Fruit fly (Drosophila melanogaster) whole organism, adult: ENCODE data around the gene Ugt37C2.

Experiments
- CG11617 ChIP-seq: fragments of 200-800 bp; sonication (Bioruptor generic); optimal IDR thresholded peaks from 2 replicates; lab custom pipeline; 2017; ENCODE audit warnings: mild to moderate bottlenecking, missing biosample characterization, missing genetic modification reagents, missing genetic modification characterization
- CG12768 ChIP-seq: fragments of 200-800 bp; sonication (Bioruptor generic); optimal IDR thresholded peaks from 2 replicates; lab custom pipeline; 2017; ENCODE audit warnings: missing biosample characterization, missing genetic modification characterization, mild to moderate bottlenecking, moderate library complexity, missing genetic modification reagents
- CG14711 ChIP-seq: fragments of 200-800 bp; sonication (Bioruptor generic); optimal IDR thresholded peaks from 2 replicates; lab custom pipeline; 2018; ENCODE audit warnings: missing biosample characterization, mild to moderate bottlenecking, missing genetic modification characterization, moderate library complexity
- CG1620 ChIP-seq: fragments of 200-800 bp; sonication (Bioruptor generic); optimal IDR thresholded peaks from 2 replicates; lab custom pipeline; 2016; ENCODE audit warnings: missing biosample characterization, missing genetic modification characterization
- CG33017 ChIP-seq: fragments of 200-800 bp; sonication (Bioruptor generic); optimal IDR thresholded peaks from 2 replicates; lab custom pipeline; 2018; ENCODE audit warnings: missing biosample characterization, mild to moderate bottlenecking, missing genetic modification characterization, moderate library complexity
- CG5204 ChIP-seq: fragments of 200-800 bp; sonication (Bioruptor generic); optimal IDR thresholded peaks from 2 replicates; lab custom pipeline; 2016; ENCODE audit warnings: missing biosample characterization, missing genetic modification characterization
- CG7045 ChIP-seq: fragments of 200-800 bp; sonication (Bioruptor generic); optimal IDR thresholded peaks from 2 replicates; lab custom pipeline; 2017; ENCODE audit warnings: missing biosample characterization, mild to moderate bottlenecking, missing genetic modification characterization
- CG7101 ChIP-seq: fragments of 200-800 bp; sonication (Bioruptor generic); optimal IDR thresholded peaks from 2 replicates; lab custom pipeline; 2018; ENCODE audit warnings: missing biosample characterization, mild to moderate bottlenecking, missing genetic modification characterization, moderate library complexity
- Clk ChIP-seq: fragments of 200-800 bp; sonication (Bioruptor generic); optimal IDR thresholded peaks from 2 replicates; lab custom pipeline; 2017; ENCODE audit warnings: missing biosample characterization, missing genetic modification characterization
- Crg-1 ChIP-seq: fragments of 200-800 bp; sonication (Bioruptor generic); optimal IDR thresholded peaks from 2 replicates; lab custom pipeline; 2016; ENCODE audit warnings: missing biosample characterization, missing genetic modification characterization
- Hr96 ChIP-seq: fragments of 200-800 bp; sonication (Bioruptor generic); optimal IDR thresholded peaks from 2 replicates; lab custom pipeline; 2016; ENCODE audit warnings: missing biosample characterization, missing genetic modification characterization
- Mnt ChIP-seq: fragments of 200-800 bp; sonication (Bioruptor generic); optimal IDR thresholded peaks from 2 replicates; lab custom pipeline; 2016; ENCODE audit warnings: missing biosample characterization, mild to moderate bottlenecking, missing genetic modification characterization
- bab1 ChIP-seq: fragments of 200-800 bp; sonication (Bioruptor generic); optimal IDR thresholded peaks from 3 replicates; lab custom pipeline; 2019; ENCODE audit warnings: missing biosample characterization, mild to moderate bottlenecking, missing genetic modification characterization, moderate library complexity
- cic ChIP-seq: fragments of 200-800 bp; sonication (Bioruptor generic); optimal IDR thresholded peaks from 2 replicates; lab custom pipeline; 2017; ENCODE audit warnings: missing biosample characterization, mild to moderate bottlenecking, missing genetic modification characterization, moderate library complexity
- cnc ChIP-seq, 2 experiments: fragments of >200 bp; optimal IDR thresholded peaks; 2 replicates each; lab custom pipeline; 2017
- kay ChIP-seq: fragments of 200-800 bp; sonication (Bioruptor generic); peaks from one replicate; lab custom pipeline; 2016; ENCODE audit warnings: missing biosample characterization, missing genetic modification characterization, borderline replicate concordance
- ovo ChIP-seq: fragments of 200-800 bp; sonication (Bioruptor generic); optimal IDR thresholded peaks from 2 replicates; lab custom pipeline; 2016; ENCODE audit warnings: missing biosample characterization, missing genetic modification characterization
- pad ChIP-seq: fragments of 200-800 bp; sonication (Bioruptor generic); optimal IDR thresholded peaks from 3 replicates; lab custom pipeline; 2017; ENCODE audit warnings: missing biosample characterization, missing genetic modification characterization, mild to moderate bottlenecking, moderate library complexity, missing genetic modification reagents
- tj ChIP-seq: fragments of 200-800 bp; sonication (Bioruptor generic); optimal IDR thresholded peaks from 3 replicates; lab custom pipeline; 2017; ENCODE audit warnings: missing biosample characterization, mild to moderate bottlenecking, missing genetic modification characterization, moderate library complexity
- toe ChIP-seq: fragments of 200-800 bp; sonication (Bioruptor generic); optimal IDR thresholded peaks from 2 replicates; lab custom pipeline; 2016; ENCODE audit warnings: missing biosample characterization, missing genetic modification characterization

The Ugt37C2 gene

DNA sequence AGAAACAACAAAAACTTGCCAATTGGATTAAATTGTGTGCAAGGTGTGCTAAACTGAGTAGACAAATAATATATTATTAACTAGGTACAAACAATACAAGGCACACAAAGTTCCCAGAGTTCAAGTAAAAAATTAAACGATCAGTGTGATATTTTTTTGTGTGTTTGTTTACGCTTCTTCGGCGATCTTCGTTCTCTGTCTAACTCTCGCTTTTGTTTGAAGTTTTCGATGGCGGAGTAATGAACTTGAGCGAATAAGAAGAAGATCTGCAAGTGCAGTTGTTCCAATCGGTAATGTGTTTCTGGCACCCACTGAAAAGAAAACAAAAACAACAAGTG, 22.7 kb downstream of the Ugt37C2 start:
- TF ChIP-seq ovo (GFP tag; lab: Kevin White, UChicago), result no peak
- peak; percentile 31 for TF ChIP-seq tj

DNA sequence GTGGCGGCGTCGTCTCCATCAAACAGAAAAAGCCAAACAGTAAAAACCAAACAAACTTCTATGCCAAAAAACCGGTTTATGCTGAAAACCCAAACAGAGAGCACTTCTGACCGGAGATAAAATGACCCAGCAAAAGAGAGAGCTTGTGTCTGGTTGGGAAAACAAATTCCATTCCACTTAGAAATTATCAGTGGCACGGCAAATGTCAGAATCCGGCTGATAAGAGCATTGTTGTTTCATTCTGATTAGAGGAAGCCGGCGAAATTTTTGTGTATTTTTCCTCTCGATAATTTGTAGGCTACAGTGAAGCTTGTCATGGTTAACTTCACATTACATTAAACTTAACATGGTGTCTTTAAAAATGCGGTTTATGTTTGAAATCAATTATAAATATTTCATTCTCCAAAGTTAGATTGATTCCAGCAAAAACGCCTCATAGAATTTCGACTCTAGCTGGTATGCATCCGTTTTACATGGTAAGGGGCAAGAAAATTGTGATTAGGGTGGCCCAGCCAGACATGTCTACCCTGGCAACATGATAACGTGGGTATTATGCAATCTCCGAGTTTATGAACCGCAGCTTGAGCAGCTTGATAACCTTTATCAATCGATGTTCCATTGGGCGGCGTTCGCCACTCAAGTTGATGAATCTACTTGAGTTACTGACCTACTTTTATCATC, 23.6 kb downstream of the Ugt37C2 start:
- TF ChIP-seq Crg-1 (GFP tag; lab: Kevin White, UChicago) (no peak), CG1620 (no peak), CG14711 (tag; lab: Kevin White, UChicago) (no peak), CG5204 (GFP tag; lab: Kevin White, UChicago) (no peak), Hr96 (GFP tag; lab: Kevin White, UChicago) (no peak), tj (no peak)

DNA sequence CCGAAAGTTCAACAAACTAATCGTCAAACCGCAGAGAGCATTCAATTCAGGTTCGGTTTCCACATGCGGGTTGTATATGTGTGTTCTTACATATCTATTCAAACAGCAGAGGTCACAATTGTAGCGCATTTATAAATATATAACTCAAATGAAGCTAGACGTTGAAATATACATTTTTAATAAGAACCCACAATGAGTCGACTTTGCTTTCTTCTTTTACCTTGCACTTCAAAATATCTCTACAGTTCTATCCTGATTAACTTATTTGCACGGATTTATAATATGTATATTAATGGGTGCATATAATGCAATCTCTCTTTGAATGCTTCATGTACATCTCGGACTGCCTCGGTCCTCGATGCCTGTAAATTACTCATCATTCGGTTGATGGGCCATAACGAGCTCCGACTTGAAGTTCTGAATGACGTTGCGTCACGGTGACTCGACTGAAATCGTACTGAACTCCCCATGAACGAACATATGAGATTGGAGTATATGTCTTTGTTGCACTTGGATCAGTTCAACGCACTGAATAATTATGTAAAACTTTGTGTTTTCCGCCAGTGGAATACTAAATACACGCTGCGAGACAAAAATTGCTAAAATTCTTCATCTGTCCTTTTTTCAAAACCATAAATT, 24.4 kb downstream of the Ugt37C2 start:
- TF ChIP-seq cic (no peak), CG1620 (no peak), cnc (optimal IDR thresholded peaks at IDR 0.05; lab: Kevin White, UChicago) (peak in 1 of 2 experiments; percentile 91), kay (GFP tag; lab: Kevin White, UChicago) (peak; percentile 46), CG14711 (tag; lab: Kevin White, UChicago) (peak; percentile 14), CG7045 (GFP tag; lab: Kevin White, UChicago) (peak; percentile 2), CG33017 (tag; lab: Kevin White, UChicago) (peak; percentile 23), Mnt (GFP tag; lab: Kevin White, UChicago) (peak; percentile 1)

DNA sequence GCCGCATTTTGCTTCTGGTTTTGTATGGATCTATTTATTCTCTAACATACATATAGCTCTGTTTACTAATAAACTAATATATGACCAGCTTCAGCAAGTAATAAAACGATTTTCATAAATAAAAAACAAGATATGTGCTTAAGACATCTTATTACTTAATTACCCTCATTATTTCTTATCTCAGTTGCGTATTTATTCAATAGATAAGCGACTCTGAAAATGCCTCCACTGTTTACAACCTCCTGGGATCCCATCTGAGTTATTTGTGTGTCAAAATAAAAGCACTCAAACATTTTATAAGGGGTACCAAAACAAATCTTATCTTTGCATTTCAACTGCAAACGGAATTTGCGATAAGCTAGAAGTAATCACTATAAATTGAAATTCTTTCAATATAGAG, 25.7 kb downstream of the Ugt37C2 start:
- peak; percentile 54 for TF ChIP-seq CG11617 (GFP tag; lab: Kevin White, UChicago)
- peak; percentile 1 for TF ChIP-seq toe (GFP tag; lab: Kevin White, UChicago)
- TF ChIP-seq CG5204 (GFP tag; lab: Kevin White, UChicago), result peak; percentile 31
- TF ChIP-seq kay (GFP tag; lab: Kevin White, UChicago), result peak; percentile 92
- TF ChIP-seq pad (GFP tag; lab: Kevin White, UChicago), result peak; percentile 32
- peak; percentile 76 for TF ChIP-seq CG7045 (GFP tag; lab: Kevin White, UChicago)
- no peak for TF ChIP-seq CG1620
- peak; percentile 20 for TF ChIP-seq ovo (GFP tag; lab: Kevin White, UChicago)
- peak; percentile 23 for TF ChIP-seq bab1 (GFP tag; lab: Kevin White, UChicago)
- no peak for TF ChIP-seq Hr96 (GFP tag; lab: Kevin White, UChicago)
- no peak for TF ChIP-seq Clk (GFP tag; lab: Kevin White, UChicago)
- no peak for TF ChIP-seq tj
- TF ChIP-seq CG12768 (GFP tag; lab: Kevin White, UChicago), result peak; percentile 59
- no peak for TF ChIP-seq Mnt (GFP tag; lab: Kevin White, UChicago)
- TF ChIP-seq cic, result peak; percentile 78
- peak; percentile 82 for TF ChIP-seq CG33017 (tag; lab: Kevin White, UChicago)
- TF ChIP-seq cnc (optimal IDR thresholded peaks at IDR 0.05; lab: Kevin White, UChicago), result no peak
- peak; percentile 33 for TF ChIP-seq CG14711 (tag; lab: Kevin White, UChicago)
- TF ChIP-seq CG7101 (tag; lab: Kevin White, UChicago), result peak; percentile 50
- no peak for TF ChIP-seq Crg-1 (GFP tag; lab: Kevin White, UChicago)

DNA sequence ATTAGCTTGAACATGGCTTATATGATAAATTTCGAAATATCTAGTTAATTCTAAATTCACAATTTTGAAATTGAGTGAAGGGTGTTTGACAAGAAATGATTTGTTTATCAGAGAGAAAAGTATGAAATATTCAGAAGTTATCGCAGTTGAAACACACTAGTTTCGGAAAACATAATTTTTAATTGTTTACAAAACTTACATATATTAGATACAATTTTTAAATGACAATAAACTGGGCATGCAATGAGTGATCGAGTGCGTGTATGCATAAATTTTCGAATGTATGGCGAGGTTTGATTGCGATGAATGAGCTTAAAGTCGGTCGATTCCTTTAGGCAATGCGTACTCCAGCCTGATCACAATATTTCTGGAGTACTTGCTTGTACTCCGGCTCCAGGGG, 27.0 kb downstream of the Ugt37C2 start, which contains the start of gene CG13280:
CG13280 (minus strand) TSS at position 101 of the 400 bp plus-strand sequence.
- no peak for TF ChIP-seq bab1 (GFP tag; lab: Kevin White, UChicago)
- no peak for TF ChIP-seq CG5204 (GFP tag; lab: Kevin White, UChicago)
- TF ChIP-seq pad (GFP tag; lab: Kevin White, UChicago), result no peak
- no peak for TF ChIP-seq Clk (GFP tag; lab: Kevin White, UChicago)
- TF ChIP-seq CG7101 (tag; lab: Kevin White, UChicago), result no peak
- no peak for TF ChIP-seq kay (GFP tag; lab: Kevin White, UChicago)
- no peak for TF ChIP-seq toe (GFP tag; lab: Kevin White, UChicago)
- no peak for TF ChIP-seq CG12768 (GFP tag; lab: Kevin White, UChicago)
- no peak for TF ChIP-seq CG33017 (tag; lab: Kevin White, UChicago)
- no peak for TF ChIP-seq cnc (optimal IDR thresholded peaks at IDR 0.05; lab: Kevin White, UChicago)
- TF ChIP-seq CG11617 (GFP tag; lab: Kevin White, UChicago), result no peak

DNA sequence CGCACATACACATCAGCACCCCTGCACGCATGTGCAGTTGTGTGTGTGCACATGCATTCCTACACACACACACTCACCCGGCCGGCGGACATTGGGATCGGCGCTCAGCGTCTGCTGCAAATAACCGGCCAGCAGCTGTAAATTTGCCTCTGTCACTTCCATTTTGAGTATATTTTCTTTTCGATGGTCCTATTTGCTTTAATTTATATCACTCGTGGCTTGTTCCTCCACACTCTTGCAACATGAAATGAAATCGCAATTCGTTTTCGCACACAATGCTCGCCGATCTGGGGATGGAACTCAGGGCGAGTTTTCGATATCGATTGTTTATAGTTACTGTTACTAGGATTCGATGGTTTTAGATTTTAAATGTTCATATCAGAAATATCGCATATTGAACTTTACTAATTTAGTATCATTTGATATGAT, 30.9 kb downstream of the Ugt37C2 start, which contains the start of gene Cse1:
Cse1 (minus strand) TSS at position 303 of the 429 bp plus-strand sequence.
- TF ChIP-seq kay (GFP tag; lab: Kevin White, UChicago), result no peak
- TF ChIP-seq Crg-1 (GFP tag; lab: Kevin White, UChicago), result peak; percentile 12
- TF ChIP-seq CG11617 (GFP tag; lab: Kevin White, UChicago), result peak; percentile 7
- peak; percentile 53 for TF ChIP-seq Mnt (GFP tag; lab: Kevin White, UChicago)
- TF ChIP-seq bab1 (GFP tag; lab: Kevin White, UChicago), result peak; percentile 10
